Fruit fly (Drosophila melanogaster) whole organism, larva: Measurements from ENCODE around the gene Nepl8.
A peak's percentile ranks its signal among the peaks of the same experiment; 100 is the strongest.

Source experiments
- noc ChIP-seq: fragments of 200-800 bp; sonication (Bioruptor generic); optimal IDR thresholded peaks from 3 replicates; lab custom pipeline; 2019; ENCODE audit warnings: missing biosample characterization, mild to moderate bottlenecking, missing genetic modification characterization, moderate library complexity

The Nepl8 gene

DNA sequence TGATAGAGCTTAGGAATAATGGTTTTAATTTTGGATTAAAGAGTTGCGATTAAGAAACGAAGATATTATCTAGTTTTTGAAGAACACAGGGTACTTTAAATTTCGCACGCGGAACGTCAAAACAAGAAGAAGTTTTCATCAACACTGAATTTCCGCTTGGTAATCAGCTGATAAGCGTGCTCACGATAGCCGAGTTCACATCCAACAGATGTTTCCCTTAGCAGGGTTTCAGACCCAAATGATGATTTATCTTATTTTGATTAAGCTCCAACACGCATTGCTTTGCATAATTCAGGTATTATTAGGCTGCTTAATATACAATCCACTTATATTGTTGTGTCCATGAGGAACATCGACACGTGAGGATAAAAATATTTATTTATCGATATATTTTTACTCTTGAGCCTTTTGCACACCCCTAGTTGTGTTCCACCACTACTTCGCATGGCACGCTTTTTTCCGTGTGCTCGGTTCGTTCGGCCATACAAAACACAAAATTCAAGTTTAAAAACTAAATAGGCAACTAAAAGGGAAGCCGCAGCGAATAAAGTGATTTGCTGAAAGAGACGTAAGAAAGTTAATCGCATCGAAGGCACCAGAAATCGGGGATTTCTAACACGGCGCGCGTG is 3.3 kb downstream of the Nepl8 start, which contains the start of gene Tpr2:
Tpr2 (plus strand) TSS at position 418 of the 629 bp plus-strand sequence.
- TF ChIP-seq noc (tag; lab: Kevin White, UChicago): peak; percentile 9

DNA sequence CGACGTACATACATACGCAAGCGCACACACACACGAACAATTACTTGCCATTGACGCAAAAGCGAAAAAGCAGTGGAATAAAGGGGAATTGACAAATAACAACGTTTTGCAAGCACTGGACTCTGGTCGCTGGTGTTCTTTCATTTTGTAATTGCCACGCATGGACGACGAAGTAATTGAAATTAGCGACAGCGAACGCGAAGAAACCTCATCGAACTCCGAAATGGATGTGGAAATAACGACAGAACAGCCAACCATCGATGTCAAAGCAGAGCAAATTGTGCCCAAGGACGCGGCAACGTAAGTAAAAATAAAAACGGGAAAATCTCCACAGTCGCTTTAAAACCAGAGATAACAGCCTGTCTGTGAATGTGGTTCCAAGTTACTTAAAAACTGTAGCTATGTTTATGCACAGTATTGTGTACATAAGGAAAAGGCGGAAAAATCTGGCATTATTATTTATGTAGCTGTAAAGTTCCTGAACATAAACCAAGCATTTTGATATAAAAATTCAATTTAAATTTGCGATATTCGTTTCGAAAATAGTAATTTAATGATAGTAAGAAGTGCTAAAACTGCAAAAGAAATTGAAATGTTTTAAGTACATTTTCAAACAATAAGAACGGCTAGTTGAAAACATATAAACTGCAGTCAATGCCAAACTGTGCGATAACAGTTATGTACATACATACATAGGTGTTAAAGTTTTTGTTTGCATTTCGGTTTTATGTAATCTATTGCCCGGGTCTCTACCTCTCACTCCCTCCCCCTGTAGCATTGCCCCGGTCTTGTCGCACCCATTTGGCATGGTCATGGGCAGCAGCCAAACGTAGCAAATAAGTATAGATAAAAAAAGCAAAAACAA is 4.0 kb downstream of the Nepl8 start:
- TF ChIP-seq noc (tag; lab: Kevin White, UChicago): no peak

DNA sequence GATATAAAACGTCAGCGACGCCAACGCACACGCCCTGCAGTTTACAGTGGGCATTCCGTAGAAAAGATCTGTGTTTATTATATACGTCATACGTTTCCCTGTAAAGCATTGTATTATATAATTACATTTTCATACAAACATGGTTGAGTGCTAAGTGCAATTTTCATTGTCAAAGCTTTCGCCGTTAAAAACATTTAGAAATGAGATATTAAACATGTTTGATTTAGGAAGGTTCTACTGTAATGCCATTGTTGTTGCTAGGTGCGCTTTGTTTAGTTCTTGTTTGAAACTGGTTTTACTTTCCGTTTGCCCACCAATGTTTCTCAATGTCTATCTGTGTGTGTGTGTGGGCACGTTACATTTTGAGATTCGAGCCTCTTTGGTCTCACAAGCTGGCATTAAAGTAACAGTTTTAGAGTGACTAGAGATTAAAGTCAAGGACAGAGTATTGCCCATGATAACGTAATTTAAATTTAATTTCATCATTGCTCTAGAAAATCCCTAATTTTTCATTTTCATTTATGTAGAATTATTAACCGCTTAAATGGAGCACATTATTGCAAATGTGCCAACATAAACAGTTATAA is 4.8 kb downstream of the Nepl8 start:
- TF ChIP-seq noc (tag; lab: Kevin White, UChicago): peak; percentile 76

DNA sequence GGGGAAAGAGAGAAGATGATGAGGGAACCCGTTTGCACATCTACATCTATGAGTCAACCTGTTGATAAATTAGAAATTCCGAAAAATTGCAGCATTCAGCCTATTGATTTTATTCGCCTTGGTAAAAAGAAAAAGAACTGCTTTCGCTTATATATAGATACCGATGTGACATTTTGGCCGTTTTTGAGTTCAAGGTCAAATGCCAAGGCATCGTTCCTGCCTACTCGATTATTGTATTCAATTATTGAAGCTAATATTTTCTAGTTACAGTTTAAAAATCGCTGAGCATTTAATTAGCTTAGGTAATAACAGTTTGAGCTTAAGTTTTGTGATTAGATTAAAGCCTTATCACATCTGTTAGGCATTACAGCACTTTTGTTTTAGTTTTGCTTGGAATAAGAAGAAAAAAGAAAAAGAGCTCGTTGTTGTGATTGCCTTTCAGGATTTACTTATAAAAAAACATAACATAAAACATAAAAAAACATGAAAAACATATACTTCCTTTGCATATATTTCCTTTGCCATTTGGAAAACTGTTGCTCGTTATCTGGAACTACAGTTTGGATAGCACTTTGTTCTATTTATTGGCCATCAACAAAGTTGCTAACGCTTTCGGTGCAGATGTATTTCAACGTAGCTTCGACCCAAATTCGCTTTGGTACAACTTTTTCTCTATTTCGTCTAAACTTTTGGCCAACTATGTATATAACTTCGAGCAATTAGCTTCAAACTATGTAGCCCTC is 6.2 kb downstream of the Nepl8 start:
- TF ChIP-seq noc (tag; lab: Kevin White, UChicago): no peak

DNA sequence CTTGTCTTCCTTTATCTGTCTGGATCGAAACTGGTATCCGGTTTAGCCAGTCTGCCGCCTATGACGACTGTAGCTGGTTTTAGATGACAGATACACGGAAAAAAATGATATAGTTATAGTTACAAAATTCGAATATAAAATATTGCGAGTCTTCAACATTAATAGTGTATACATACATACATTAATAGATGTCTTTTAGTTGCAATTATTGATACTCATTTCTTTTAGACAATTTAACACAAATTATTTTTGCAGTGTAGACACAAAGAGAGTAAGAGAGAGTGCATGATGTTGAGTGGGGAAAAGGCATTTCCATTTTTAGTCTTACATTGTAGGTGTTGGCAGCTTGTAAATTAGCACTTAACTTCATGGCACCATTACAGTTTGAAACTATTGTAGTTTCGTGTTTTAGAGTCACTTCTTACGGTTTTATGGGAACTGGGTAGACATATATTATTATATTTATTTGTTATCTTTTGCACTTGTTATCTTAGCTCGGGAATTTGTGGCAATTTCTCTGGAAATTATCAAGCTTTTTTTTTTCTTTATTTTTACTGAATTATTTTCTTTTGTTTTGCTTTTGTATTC is 7.3 kb downstream of the Nepl8 start:
- peak; percentile 87 for TF ChIP-seq noc (tag; lab: Kevin White, UChicago)

DNA sequence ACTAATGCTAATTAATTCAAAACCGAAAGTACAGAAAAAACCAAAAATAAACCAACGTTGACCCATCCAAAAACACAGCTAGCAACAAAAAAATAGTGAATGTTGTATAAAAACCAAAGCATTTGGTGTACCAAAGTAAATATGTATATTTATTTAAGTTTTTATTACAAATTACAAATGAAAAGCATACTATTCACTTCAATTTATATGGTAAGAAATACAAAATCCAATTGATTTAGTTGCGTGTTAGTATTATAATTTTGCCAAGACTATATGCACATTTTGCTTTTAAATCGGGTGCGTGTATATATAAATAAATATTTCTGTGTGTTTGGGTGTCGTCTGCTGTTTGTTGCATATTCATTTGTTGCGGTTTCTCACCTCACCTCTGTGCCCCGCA is 9.2 kb downstream of the Nepl8 start:
- TF ChIP-seq noc (tag; lab: Kevin White, UChicago): no peak

DNA sequence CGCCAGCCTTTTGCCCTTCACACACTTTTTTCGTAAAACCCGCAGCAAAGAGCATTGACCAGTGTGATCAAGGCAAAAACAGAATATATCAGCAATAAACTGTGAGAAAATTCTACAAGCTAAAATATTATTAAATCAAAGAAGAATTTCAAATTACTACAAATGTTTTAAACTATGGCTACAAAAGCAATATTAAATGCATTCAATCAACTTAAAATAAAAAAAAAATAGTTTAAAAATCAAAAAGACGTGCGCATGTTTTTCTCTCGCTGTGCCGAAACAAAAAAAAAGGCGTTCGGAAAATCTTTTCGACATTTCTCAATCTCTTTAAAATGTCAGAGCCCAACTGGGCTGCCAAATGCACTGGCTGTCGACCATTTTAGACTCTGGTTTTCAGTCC is 10.2 kb downstream of the Nepl8 start:
- no peak for TF ChIP-seq noc (tag; lab: Kevin White, UChicago)

DNA sequence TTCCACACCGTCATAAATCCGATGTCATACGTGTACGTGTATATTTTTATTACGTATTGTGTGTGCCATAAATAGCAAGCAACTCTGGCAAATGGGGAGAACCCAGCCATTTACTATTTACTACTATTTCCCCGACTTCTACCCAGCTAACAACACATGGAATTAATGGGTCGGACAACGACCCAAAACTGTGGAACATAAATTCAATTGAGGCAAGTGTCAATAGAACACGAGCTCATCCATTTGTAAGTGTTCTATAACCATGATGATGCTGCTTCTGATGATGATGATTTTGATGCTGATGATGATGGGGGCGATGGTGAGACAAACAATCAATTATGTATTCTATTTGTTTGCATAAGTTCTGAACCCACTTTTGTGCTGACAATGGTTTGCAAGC is 11.6 kb downstream of the Nepl8 start:
- TF ChIP-seq noc (tag; lab: Kevin White, UChicago): no peak

DNA sequence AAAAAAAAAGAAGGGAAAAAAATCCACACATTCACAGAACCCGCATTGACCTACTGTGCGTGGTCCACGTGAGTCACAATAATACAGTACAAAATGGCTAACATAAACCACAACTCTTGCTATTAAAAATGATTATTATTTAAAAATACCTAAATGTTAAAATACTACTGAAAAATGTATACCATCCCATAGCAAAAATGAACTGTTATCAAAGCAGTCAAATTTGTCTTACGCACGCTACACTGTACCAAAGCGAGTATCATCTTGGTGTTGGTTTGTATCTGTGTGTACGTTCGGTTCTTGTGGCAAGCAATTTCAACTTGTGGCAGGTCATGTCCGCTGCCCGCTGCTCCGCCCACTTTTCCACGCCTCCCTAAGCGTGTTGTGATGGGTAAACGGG is 12.5 kb downstream of the Nepl8 start:
- TF ChIP-seq noc (tag; lab: Kevin White, UChicago): peak; percentile 79

DNA sequence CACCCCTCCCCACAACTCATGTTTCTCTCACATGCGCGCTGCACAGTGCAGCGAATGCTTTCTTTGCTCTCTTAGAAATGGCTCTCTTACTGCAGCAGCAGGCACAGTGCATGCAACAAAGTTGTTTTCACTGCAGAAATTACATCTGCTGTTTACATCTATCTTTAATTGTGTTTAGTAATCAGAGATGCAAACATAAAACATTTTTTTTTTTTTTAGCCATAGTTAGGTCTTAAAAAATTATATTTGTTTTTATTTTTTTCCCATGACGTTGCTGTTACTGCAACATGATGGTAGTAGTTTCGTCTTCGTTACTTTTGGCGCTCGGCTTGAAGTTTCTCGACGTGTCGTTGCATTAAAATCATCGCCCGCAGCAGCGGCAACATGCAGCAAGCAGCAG is 13.4 kb downstream of the Nepl8 start:
- TF ChIP-seq noc (tag; lab: Kevin White, UChicago): no peak

DNA sequence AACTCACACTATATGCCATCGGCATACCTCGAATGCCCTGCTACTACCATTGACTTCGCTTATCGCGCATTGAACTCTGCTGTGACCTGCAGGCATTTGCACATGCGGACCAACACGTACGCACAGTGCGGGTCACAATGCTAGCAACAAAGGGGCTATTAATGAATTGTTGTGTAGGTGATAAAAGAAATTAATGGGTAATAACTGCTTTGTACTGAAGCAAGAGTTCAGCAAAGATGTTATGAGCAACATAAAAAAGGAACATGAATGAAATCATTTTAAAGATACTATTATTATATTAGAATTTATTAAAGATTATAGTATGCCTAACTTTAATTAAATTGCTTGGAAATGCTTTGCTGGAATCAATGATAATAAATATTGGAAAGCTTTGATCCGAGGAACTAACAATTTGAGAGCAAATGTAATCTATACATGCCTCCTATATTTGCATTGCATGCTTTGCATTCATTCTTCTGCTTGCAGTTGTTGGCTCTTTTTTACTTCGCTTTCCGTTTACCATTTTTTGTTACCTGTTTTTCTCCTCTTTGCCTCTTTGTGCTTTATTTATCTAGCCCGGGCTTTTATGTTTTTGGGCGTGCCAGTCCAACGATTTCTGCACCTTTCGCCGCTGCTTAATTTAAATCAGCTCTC is 15.1 kb downstream of the Nepl8 start:
- TF ChIP-seq noc (tag; lab: Kevin White, UChicago): no peak

DNA sequence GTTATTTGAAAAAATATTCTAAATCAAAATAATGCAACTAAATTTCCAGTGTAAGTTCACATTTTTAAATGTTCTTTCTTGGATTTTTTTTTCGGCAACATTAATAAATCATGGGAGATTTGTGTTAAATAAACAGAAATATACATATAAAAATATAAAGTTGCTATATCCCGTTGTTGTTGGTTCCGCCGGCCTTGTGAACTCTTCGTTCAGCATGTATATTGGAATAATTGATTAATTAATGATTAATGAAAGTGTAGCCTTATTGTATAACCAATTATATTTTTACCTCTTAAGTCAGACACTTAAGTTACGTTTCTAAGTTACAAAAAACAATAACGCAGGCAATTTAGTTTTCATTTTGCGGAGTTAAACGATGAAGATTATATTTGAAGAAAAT is 19.2 kb downstream of the Nepl8 start:
- no peak for TF ChIP-seq noc (tag; lab: Kevin White, UChicago)

DNA sequence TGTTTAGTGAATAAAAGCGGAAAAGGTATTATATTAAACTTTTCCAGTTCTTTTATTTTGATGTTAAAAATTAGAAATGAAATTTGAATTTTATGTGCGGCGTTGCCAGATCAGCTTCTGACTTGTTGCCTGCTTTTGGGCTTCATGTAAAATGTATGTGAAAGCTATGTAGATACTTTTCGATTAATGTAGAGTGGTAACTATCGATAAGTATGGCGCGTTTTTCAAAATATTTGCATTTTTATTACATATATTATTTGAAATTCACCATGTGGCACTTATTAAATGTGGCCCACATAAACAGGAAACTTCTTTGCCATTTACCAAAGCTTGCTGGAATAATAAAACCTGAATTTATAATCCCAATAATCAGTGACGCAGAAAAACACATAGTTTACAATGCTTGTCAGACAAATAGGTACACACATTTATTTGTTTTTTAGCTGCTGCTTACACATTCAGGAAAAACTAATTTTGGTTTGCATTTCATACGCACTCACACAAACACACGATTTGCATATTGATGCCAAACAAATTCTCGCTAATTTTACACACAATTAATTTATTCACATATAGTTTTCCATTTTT is 19.8 kb downstream of the Nepl8 start:
- no peak for TF ChIP-seq noc (tag; lab: Kevin White, UChicago)

DNA sequence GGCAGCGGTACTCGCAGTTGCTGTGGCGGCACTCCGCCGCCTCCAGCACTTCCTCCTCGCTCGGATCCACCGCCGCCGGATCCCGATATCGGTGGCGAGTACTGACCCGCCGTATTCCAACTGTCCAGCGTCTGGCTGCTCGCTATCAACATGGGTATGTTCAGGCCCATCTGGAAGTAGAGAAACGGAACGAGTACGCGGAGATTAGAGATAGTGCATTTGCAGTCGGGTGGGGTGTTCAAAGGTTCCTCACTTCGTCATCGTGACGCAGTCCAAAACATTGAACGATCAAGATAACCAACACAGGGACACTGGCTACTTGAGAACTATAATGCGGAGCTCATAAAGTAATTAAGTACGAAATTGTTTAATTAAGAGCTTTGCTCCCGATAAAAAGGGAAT is 23.3 kb downstream of the Nepl8 start:
- TF ChIP-seq noc (tag; lab: Kevin White, UChicago): no peak
